Worm (Caenorhabditis elegans) whole organism, mixed stage, embryonic: ENCODE results near the gene abf-3.

ENCODE experiments used
- bed-3 ChIP-seq: fragments of 200-800 bp; sonication (Bioruptor generic); optimal IDR thresholded peaks from 3 replicates; lab custom pipeline; 2018; ENCODE audit warnings: mild to moderate bottlenecking, missing genetic modification characterization, moderate library complexity, missing compliant biosample characterization
- blmp-1 ChIP-seq: fragments of 150-350 bp; optimal IDR thresholded peaks from 2 replicates; lab custom pipeline; 2014; ENCODE audit warnings: missing biosample characterization, missing genetic modification characterization
- ceh-39 ChIP-seq: fragments of 150-350 bp; optimal IDR thresholded peaks from 2 replicates; lab custom pipeline; 2014; ENCODE audit warnings: missing biosample characterization, missing genetic modification characterization
- ceh-43 ChIP-seq: fragments of 200-800 bp; sonication (Bioruptor generic); optimal IDR thresholded peaks from 2 replicates; lab custom pipeline; 2018; ENCODE audit warnings: mild to moderate bottlenecking, missing genetic modification characterization, moderate library complexity, missing compliant biosample characterization
- ceh-83 ChIP-seq: fragments of 200-800 bp; sonication (Bioruptor generic); optimal IDR thresholded peaks from 2 replicates; lab custom pipeline; 2018; ENCODE audit warnings: mild to moderate bottlenecking, missing genetic modification characterization, missing compliant biosample characterization
- ces-1 ChIP-seq: fragments of 150-350 bp; optimal IDR thresholded peaks from 2 replicates; lab custom pipeline; 2014; ENCODE audit warnings: missing biosample characterization, missing genetic modification reagents, missing genetic modification characterization
- cnd-1 ChIP-seq: fragments of 200-800 bp; sonication (Bioruptor generic); optimal IDR thresholded peaks from 2 replicates; lab custom pipeline; 2018; ENCODE audit warnings: mild to moderate bottlenecking, missing genetic modification characterization, missing compliant biosample characterization
- drap-1 ChIP-seq: fragments of 200-800 bp; sonication (Bioruptor generic); optimal IDR thresholded peaks from 3 replicates; lab custom pipeline; 2018; ENCODE audit warnings: mild to moderate bottlenecking, missing genetic modification characterization, missing compliant biosample characterization
- elt-1 ChIP-seq: sonication (generic microtip); optimal IDR thresholded peaks from 2 replicates; lab custom pipeline; 2017; ENCODE audit warnings: missing genetic modification characterization, mild to moderate bottlenecking, missing compliant biosample characterization, antibody characterized with exemption, moderate library complexity, borderline replicate concordance; ENCODE audit not compliant: insufficient read depth
- elt-3 ChIP-seq: fragments of 150-350 bp; optimal IDR thresholded peaks from 2 replicates; lab custom pipeline; 2014; ENCODE audit warnings: missing biosample characterization, missing genetic modification characterization
- flh-1 ChIP-seq: fragments of 200-800 bp; sonication (Bioruptor generic); optimal IDR thresholded peaks from 2 replicates; lab custom pipeline; 2018; ENCODE audit warnings: mild to moderate bottlenecking, missing genetic modification characterization, moderate library complexity, missing compliant biosample characterization
- ham-2 ChIP-seq: fragments of 200-800 bp; sonication (Bioruptor generic); optimal IDR thresholded peaks from 2 replicates; lab custom pipeline; 2018; ENCODE audit warnings: mild to moderate bottlenecking, missing genetic modification characterization, missing compliant biosample characterization
- hlh-1 ChIP-seq: fragments of 150-350 bp; optimal IDR thresholded peaks from 2 replicates; lab custom pipeline; 2014; ENCODE audit warnings: missing biosample characterization, missing genetic modification reagents, missing genetic modification characterization
- lin-13 ChIP-seq: fragments of 150-350 bp; optimal IDR thresholded peaks from 2 replicates; lab custom pipeline; 2014; ENCODE audit warnings: missing biosample characterization, missing genetic modification characterization
- lin-32 ChIP-seq: fragments of 200-800 bp; sonication (Bioruptor generic); optimal IDR thresholded peaks from 2 replicates; lab custom pipeline; 2018; ENCODE audit warnings: mild to moderate bottlenecking, missing genetic modification characterization, missing compliant biosample characterization
- lsy-2 ChIP-seq: fragments of 150-350 bp; optimal IDR thresholded peaks from 2 replicates; lab custom pipeline; 2014; ENCODE audit warnings: missing biosample characterization, missing genetic modification characterization
- mab-5 ChIP-seq: fragments of 150-350 bp; optimal IDR thresholded peaks from 2 replicates; lab custom pipeline; 2014; ENCODE audit warnings: missing biosample characterization, missing genetic modification characterization
- mep-1 ChIP-seq: fragments of 150-350 bp; optimal IDR thresholded peaks from 2 replicates; lab custom pipeline; 2017; ENCODE audit warnings: missing biosample characterization, missing genetic modification reagents, missing genetic modification characterization, inconsistent platforms
- mls-2 ChIP-seq: sonication (generic microtip); optimal IDR thresholded peaks from 2 replicates; lab custom pipeline; 2016; ENCODE audit warnings: mild to moderate bottlenecking, missing genetic modification characterization, moderate library complexity, missing compliant biosample characterization
- nhr-2 ChIP-seq: fragments of 150-350 bp; optimal IDR thresholded peaks from 2 replicates; lab custom pipeline; 2014; ENCODE audit warnings: missing biosample characterization, missing genetic modification characterization
- nhr-237 ChIP-seq: fragments of 150-350 bp; optimal IDR thresholded peaks from 2 replicates; lab custom pipeline; 2014; ENCODE audit warnings: missing biosample characterization, missing genetic modification characterization
- nhr-28 ChIP-seq: fragments of 150-350 bp; optimal IDR thresholded peaks from 2 replicates; lab custom pipeline; 2014; ENCODE audit warnings: missing biosample characterization, missing genetic modification characterization
- nhr-76 ChIP-seq: sonication (generic microtip); optimal IDR thresholded peaks from 2 replicates; lab custom pipeline; 2017; ENCODE audit warnings: missing biosample characterization, missing genetic modification characterization
- sem-2 ChIP-seq: fragments of 200-800 bp; sonication (Bioruptor generic); optimal IDR thresholded peaks from 2 replicates; lab custom pipeline; 2018; ENCODE audit warnings: mild to moderate bottlenecking, missing genetic modification characterization, missing compliant biosample characterization
- snpc-4 ChIP-seq: fragments of 150-350 bp; optimal IDR thresholded peaks from 2 replicates; lab custom pipeline; 2014; ENCODE audit warnings: missing biosample characterization, missing genetic modification characterization
- sptf-1 ChIP-seq: sonication (generic microtip); optimal IDR thresholded peaks from 2 replicates; lab custom pipeline; 2017; ENCODE audit warnings: mild to moderate bottlenecking, missing genetic modification characterization, moderate library complexity, missing compliant biosample characterization
- tbx-8 ChIP-seq: fragments of 200-800 bp; sonication (Bioruptor generic); optimal IDR thresholded peaks from 2 replicates; lab custom pipeline; 2018; ENCODE audit warnings: mild to moderate bottlenecking, missing genetic modification characterization, moderate library complexity, missing compliant biosample characterization
- unc-120 ChIP-seq: sonication (generic microtip); optimal IDR thresholded peaks from 2 replicates; lab custom pipeline; 2017; ENCODE audit warnings: missing genetic modification characterization, missing compliant biosample characterization; ENCODE audit not compliant: poor library complexity, severe bottlenecking
- zip-8 ChIP-seq: fragments of 150-350 bp; optimal IDR thresholded peaks from 2 replicates; lab custom pipeline; 2014; ENCODE audit warnings: missing biosample characterization, missing genetic modification characterization

The abf-3 gene

ce11 chrV:15817746-15818145 is at the start of gene abf-3:
abf-3 (minus strand) TSS chrV:15817846.
- TF ChIP-seq bed-3 (GFP tag; lab: Kevin White, UChicago) = no peak
- TF ChIP-seq mep-1 = no peak
- no peak for TF ChIP-seq unc-120 (tag; lab: Kevin White, UChicago)
- TF ChIP-seq drap-1 (GFP tag; lab: Kevin White, UChicago) = no peak
- TF ChIP-seq nhr-28 (tag; lab: Kevin White, UChicago) = no peak
- TF ChIP-seq lin-32 (GFP tag; lab: Kevin White, UChicago) = no peak
- TF ChIP-seq hlh-1 (tag; lab: Kevin White, UChicago) = no peak
- no peak for TF ChIP-seq cnd-1 (tag; lab: Kevin White, UChicago)

- TF ChIP-seq nhr-28 (tag; lab: Kevin White, UChicago) = no peak
- TF ChIP-seq snpc-4 (tag; lab: Kevin White, UChicago) = no peak
- no peak for TF ChIP-seq tbx-8
- no peak for TF ChIP-seq ces-1
- TF ChIP-seq ham-2 (GFP tag; lab: Kevin White, UChicago) = no peak
These were observed 49.7 kb upstream of the abf-3 start, which contains the start of gene fbxa-197 for ce11 chrV:15867373-15867772. fbxa-197 (plus strand) TSS chrV:15867673.

ce11 chrV:15865839-15866238 is 48.2 kb upstream of the abf-3 start, which contains the start of gene srh-293:
srh-293 (plus strand) TSS chrV:15866139.
- no peak for TF ChIP-seq hlh-1 (tag; lab: Kevin White, UChicago)
- TF ChIP-seq mab-5 = no peak
- no peak for TF ChIP-seq sem-2 (GFP tag; lab: Kevin White, UChicago)
- TF ChIP-seq elt-1 = no peak
- TF ChIP-seq elt-3 (tag; lab: Kevin White, UChicago) = no peak
- TF ChIP-seq drap-1 (GFP tag; lab: Kevin White, UChicago) = no peak
- TF ChIP-seq ceh-39 (tag; lab: Kevin White, UChicago) = no peak
- TF ChIP-seq snpc-4 (tag; lab: Kevin White, UChicago) = no peak
- no peak for TF ChIP-seq ceh-83
- TF ChIP-seq sptf-1 = no peak
- no peak for TF ChIP-seq cnd-1 (tag; lab: Kevin White, UChicago)

ce11 chrV:15863042-15863441 is 45.4 kb upstream of the abf-3 start, which contains the start of gene srh-299:
srh-299 (plus strand) TSS chrV:15863342.
- TF ChIP-seq nhr-28 (tag; lab: Kevin White, UChicago) (no peak), blmp-1 (no peak), tbx-8 (no peak), ceh-43 (GFP tag; lab: Kevin White, UChicago) (no peak), snpc-4 (tag; lab: Kevin White, UChicago) (no peak), ceh-39 (tag; lab: Kevin White, UChicago) (no peak), nhr-237 (tag; lab: Kevin White, UChicago) (no peak), zip-8 (tag; lab: Kevin White, UChicago) (no peak), elt-3 (tag; lab: Kevin White, UChicago) (no peak), elt-1 (no peak), mep-1 (no peak), lin-13 (tag; lab: Kevin White, UChicago) (no peak), lsy-2 (no peak), ceh-83 (no peak), lin-32 (GFP tag; lab: Kevin White, UChicago) (no peak), sptf-1 (no peak), nhr-76 (tag; lab: Kevin White, UChicago) (no peak), mls-2 (no peak), unc-120 (tag; lab: Kevin White, UChicago) (no peak)

- TF ChIP-seq lin-13 (tag; lab: Kevin White, UChicago) = no peak
- no peak for TF ChIP-seq ceh-43 (GFP tag; lab: Kevin White, UChicago)
- TF ChIP-seq elt-1 = no peak
- TF ChIP-seq ceh-83 = no peak
- no peak for TF ChIP-seq cnd-1 (tag; lab: Kevin White, UChicago)
- no peak for TF ChIP-seq blmp-1
- TF ChIP-seq nhr-2 (tag; lab: Kevin White, UChicago) = no peak
- TF ChIP-seq lin-32 (GFP tag; lab: Kevin White, UChicago) = no peak
- no peak for TF ChIP-seq flh-1
- no peak for TF ChIP-seq tbx-8
- TF ChIP-seq ces-1 = no peak
- TF ChIP-seq mab-5 = no peak
- TF ChIP-seq elt-3 (tag; lab: Kevin White, UChicago) = no peak
- TF ChIP-seq, all 35 proteins: peak for 0
These were observed 45.0 kb upstream of the abf-3 start, which contains the start of gene srz-12 for ce11 chrV:15862599-15862998. srz-12 (minus strand) TSS chrV:15862699.
